Worm (Caenorhabditis elegans): ENCODE data around the gene Y39B6A.29.

Y39B6A.29 gene

DNA sequence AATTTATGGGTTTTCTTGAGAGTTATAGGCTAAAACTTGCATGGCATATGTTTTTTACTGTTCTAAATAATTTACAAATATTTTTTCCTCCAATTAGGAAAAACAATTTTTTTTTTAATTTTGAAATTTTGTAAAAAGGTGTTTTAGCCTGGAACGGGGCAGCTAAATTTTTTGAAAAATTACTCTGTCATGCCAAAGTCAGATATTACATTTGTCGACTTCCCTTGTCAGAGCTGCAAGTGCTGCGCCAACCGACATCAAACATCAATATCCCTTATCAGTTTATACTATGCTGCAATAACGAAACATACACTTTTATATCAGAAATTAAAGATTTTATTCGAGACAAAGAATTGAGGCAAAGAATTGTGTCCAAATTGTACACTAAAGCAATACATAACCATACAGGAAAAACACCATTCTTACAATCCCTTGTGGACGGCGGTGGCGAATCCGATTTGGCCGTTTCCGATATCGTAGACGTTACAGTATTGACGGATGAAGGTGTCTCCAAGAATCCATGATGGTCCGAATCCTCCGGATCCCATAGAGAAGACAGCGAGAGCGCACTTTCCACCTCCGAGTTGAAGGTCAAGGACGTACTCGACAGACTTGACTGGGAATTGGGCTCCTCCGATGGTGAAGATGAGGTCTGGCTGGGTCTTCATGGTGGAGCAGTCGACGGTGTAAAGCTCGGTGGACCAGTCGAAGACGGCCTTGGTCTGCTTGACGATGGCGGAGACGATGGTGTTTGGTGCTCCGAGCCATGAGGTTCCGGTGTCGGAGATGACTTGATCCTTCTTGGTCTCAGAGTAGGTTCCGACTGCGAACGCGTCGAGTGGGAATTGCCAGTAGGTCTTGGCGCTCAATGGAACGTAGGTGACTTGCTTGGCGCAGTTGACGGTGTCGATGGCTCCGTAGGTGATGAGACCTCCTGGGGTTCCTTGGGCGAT is 24.8 kb upstream of the Y39B6A.29 start:
- TF ChIP-seq mdl-1 (tag; optimal IDR thresholded peaks at IDR 0.05) (no peak), nhr-237 (tag; optimal IDR thresholded peaks at IDR 0.05) (no peak), nhr-43 (tag; optimal IDR thresholded peaks at IDR 0.05; ENCODE audit: poor library complexity, severe bottlenecking) (no peak), pqm-1 (tag; optimal IDR thresholded peaks at IDR 0.05) (peak; percentile 40), zag-1 (tag; optimal IDR thresholded peaks at IDR 0.05) (no peak), lin-39 (tag; optimal IDR thresholded peaks at IDR 0.05) (no peak), daf-12 (tag; optimal IDR thresholded peaks at IDR 0.05) (no peak), lsy-12 (tag; optimal IDR thresholded peaks at IDR 0.05) (no peak), ceh-9 (tag; optimal IDR thresholded peaks at IDR 0.05) (no peak), eor-1 (tag; optimal IDR thresholded peaks at IDR 0.05) (no peak), hmg-11 (tag; optimal IDR thresholded peaks at IDR 0.05) (no peak), nhr-12 (tag; optimal IDR thresholded peaks at IDR 0.05) (no peak), nhr-28 (tag; optimal IDR thresholded peaks at IDR 0.05) (no peak), ZK546.5 (tag; optimal IDR thresholded peaks at IDR 0.05) (no peak), elt-2 (tag; optimal IDR thresholded peaks at IDR 0.05) (peak; percentile 78), egl-27 (tag; optimal IDR thresholded peaks at IDR 0.05) (no peak), pha-4 (tag; optimal IDR thresholded peaks at IDR 0.05) (peak; percentile 29), elt-3 (tag; optimal IDR thresholded peaks at IDR 0.05) (no peak), nhr-23 (tag; optimal IDR thresholded peaks at IDR 0.05) (no peak), ztf-11 (tag; optimal IDR thresholded peaks at IDR 0.05) (no peak), nhr-25 (tag; optimal IDR thresholded peaks at IDR 0.05) (no peak), R02D3.7 (tag; optimal IDR thresholded peaks at IDR 0.05) (no peak), nhr-77 (tag; optimal IDR thresholded peaks at IDR 0.05) (peak; percentile 26), ceh-16 (tag; optimal IDR thresholded peaks at IDR 0.05) (no peak), fkh-2 (tag; optimal IDR thresholded peaks at IDR 0.05) (no peak), elt-1 (tag; optimal IDR thresholded peaks at IDR 0.05) (no peak), nfya-1 (tag; optimal IDR thresholded peaks at IDR 0.05; ENCODE audit: insufficient read depth) (no peak), nhr-67 (tag; optimal IDR thresholded peaks at IDR 0.05) (no peak), sea-2 (GFP tag; optimal IDR thresholded peaks at IDR 0.05) (no peak), jun-1 (tag; optimal IDR thresholded peaks at IDR 0.05) (peak; percentile 52), fkh-10 (GFP tag; optimal IDR thresholded peaks at IDR 0.05) (no peak), ama-1 (optimal IDR thresholded peaks at IDR 0.05) (peak; percentile 56), unc-39 (tag; optimal IDR thresholded peaks at IDR 0.05) (no peak), unc-62 (GFP tag; optimal IDR thresholded peaks at IDR 0.05) (no peak), egl-5 (tag; optimal IDR thresholded peaks at IDR 0.05) (no peak), mml-1 (tag; optimal IDR thresholded peaks at IDR 0.05) (no peak), nhr-76 (tag; optimal IDR thresholded peaks at IDR 0.05) (no peak), tbx-2 (tag; optimal IDR thresholded peaks at IDR 0.05) (no peak), nhr-11 (tag; optimal IDR thresholded peaks at IDR 0.05) (no peak), lin-15B (tag; optimal IDR thresholded peaks at IDR 0.05) (no peak), snpc-4 (tag; optimal IDR thresholded peaks at IDR 0.05) (no peak), ztf-4 (tag; optimal IDR thresholded peaks at IDR 0.05) (no peak), ceh-82 (tag; optimal IDR thresholded peaks at IDR 0.05) (no peak), aly-2 (tag; optimal IDR thresholded peaks at IDR 0.05) (no peak), ceh-28 (tag; optimal IDR thresholded peaks at IDR 0.05) (no peak), fos-1 (tag; optimal IDR thresholded peaks at IDR 0.05) (peak; percentile 21), skn-1 (tag; optimal IDR thresholded peaks at IDR 0.05) (no peak)
